Worm (Caenorhabditis elegans): Measurements from ENCODE around the gene C17B7.14.

Gene C17B7.14

DNA sequence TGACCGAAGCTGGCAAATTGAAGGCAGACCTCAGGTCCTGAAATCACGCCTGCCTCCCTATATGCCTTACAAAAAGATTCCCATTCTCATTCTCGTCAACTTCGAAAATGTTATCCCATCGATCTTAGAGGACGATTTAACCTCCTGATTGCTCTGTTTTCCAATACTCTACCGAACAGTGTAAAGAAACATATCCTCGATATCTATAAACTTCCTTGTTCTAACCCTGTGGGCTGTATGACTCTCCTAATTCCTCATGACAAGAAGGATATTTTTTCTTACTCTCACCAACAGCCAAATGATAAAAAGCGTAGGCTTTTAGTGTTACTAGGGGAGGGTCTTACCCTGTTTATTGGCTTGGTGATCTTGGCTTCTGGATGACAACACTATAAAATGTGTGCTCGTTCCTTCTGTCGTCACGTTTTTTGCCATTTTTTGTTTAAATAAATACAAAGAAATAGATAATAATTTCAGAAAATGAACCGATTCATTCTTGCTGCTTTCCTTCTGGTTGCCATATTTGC is 46.7 kb downstream of the C17B7.14 start, which contains the start of gene T28A11.4:
Gene T28A11.4 (plus strand): TSS at position 474 of the 524 bp plus-strand sequence.
- TF ChIP-seq fkh-8 (tag; optimal IDR thresholded peaks at IDR 0.05) (no peak), efl-3 (GFP tag; optimal IDR thresholded peaks at IDR 0.05) (no peak), nhr-76 (tag; optimal IDR thresholded peaks at IDR 0.05) (no peak), dpl-1 (GFP tag; optimal IDR thresholded peaks at IDR 0.05) (no peak), C16A3.4 (tag; optimal IDR thresholded peaks at IDR 0.05) (no peak), jun-1 (tag; optimal IDR thresholded peaks at IDR 0.05) (no peak), ceh-90 (tag; optimal IDR thresholded peaks at IDR 0.05) (no peak)

DNA sequence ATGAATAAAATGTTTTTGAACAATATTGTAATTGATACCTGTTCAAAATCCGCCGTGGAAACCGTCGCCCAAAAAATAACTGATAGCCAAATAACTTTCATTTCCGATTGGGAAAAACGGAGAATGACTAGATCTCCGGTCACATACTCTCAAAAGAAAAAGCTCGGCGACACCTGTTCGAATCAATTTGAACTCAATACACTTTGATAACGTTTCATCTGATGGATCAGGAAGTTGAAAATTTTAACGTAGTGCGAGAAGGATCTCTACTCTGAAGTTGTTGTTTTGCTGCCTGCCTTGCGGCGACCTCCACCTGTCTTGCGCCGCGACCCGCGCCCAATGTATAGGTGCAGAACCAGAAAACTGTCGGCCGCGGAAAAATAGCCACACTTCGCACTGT is 47.2 kb downstream of the C17B7.14 start, which contains the start of gene T28A11.20:
Gene T28A11.20 (minus strand): TSS at position 101 of the 400 bp plus-strand sequence.
- TF ChIP-seq nhr-90 (tag; optimal IDR thresholded peaks at IDR 0.05; ENCODE audit: poor library complexity), result no peak
- TF ChIP-seq nhr-28 (tag; optimal IDR thresholded peaks at IDR 0.05), result no peak
- TF ChIP-seq unc-86 (tag; optimal IDR thresholded peaks at IDR 0.05), result no peak
- TF ChIP-seq nhr-47 (tag; optimal IDR thresholded peaks at IDR 0.05), result no peak
- TF ChIP-seq efl-1 (optimal IDR thresholded peaks at IDR 0.05), result no peak
- TF ChIP-seq efl-1 (GFP tag; optimal IDR thresholded peaks at IDR 0.05 in 1 of 2), result peak in 1 of 2 experiments; percentile 70

All from whole organism, L1 larva.